Worm (Caenorhabditis elegans): ENCODE measurements around the gene math-15.
A peak's percentile ranks its signal among the peaks of the same experiment; 100 is the strongest.

The math-15 gene

DNA sequence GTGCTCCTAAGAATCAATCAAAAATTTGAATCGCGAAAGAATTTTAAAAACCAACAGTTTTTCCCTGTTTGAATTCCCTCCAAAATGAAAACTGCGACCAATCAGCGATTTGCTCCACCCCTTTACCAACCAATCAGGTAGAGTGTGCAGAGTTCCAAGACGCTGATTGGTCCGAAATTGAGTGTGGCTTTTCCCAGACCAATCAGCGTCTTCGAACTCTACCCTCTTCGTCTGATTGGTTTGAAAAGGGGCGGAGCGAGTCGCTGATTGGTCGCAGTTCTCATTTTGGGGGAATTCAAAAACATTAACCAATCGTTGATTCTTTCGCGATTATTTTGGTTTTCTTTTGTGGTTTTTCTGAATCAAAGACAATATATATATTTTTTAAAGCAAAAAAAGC is 21.6 kb upstream of the math-15 start:
- TF ChIP-seq cey-2 (tag; optimal IDR thresholded peaks at IDR 0.05; ENCODE audit: borderline replicate concordance, insufficient read depth) (no peak), arid-1 (GFP tag; conservative IDR thresholded peaks at IDR 0.05) (no peak), F44E2.7 (GFP tag; IDR thresholded peaks at IDR 0.05) (no peak), egl-43 (GFP tag; IDR thresholded peaks at IDR 0.05) (no peak), T26A8.4 (GFP tag; IDR thresholded peaks at IDR 0.05) (no peak), dve-1 (tag; optimal IDR thresholded peaks at IDR 0.05; ENCODE audit: insufficient read depth) (no peak), lir-3 (tag; optimal IDR thresholded peaks at IDR 0.05) (no peak)

DNA sequence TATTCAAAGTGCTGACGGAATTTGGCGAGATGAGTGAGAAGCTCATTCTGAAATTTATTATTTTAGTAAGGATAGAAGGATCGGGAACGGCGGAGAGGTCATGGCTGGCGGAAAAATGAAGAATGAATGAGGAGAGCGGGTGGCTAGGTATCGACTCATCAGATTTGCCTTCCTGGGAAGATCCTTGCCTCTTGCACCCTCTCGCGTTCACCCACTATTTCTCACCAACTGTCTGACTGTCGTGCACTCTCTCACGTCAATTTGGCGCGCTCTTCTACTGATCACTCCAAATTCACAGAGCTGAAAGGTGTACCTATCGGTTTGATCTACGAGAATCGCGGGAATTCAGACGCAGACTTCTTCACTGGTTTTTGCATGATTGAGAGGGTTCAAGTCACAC is 18.1 kb upstream of the math-15 start, which contains the start of gene fbxb-97:
TSS of gene fbxb-97 (minus strand) at position 53 of the 400 bp plus-strand sequence.
- 0 out of 2 replicates have a peak, but pooled peaks have one; percentile 51 for TF ChIP-seq egl-43 (GFP tag; IDR thresholded peaks at IDR 0.05)
- TF ChIP-seq duxl-1 (tag; optimal IDR thresholded peaks at IDR 0.05; ENCODE audit: poor library complexity) = peak; percentile 91
- TF ChIP-seq unc-62 (GFP tag; optimal IDR thresholded peaks at IDR 0.05 in 1 of 2) = peak in 1 of 2 experiments; percentile 10
- no peak for TF ChIP-seq unc-62 (tag; optimal IDR thresholded peaks at IDR 0.05)
- TF ChIP-seq ceh-62 (tag; optimal IDR thresholded peaks at IDR 0.05) = no peak

DNA sequence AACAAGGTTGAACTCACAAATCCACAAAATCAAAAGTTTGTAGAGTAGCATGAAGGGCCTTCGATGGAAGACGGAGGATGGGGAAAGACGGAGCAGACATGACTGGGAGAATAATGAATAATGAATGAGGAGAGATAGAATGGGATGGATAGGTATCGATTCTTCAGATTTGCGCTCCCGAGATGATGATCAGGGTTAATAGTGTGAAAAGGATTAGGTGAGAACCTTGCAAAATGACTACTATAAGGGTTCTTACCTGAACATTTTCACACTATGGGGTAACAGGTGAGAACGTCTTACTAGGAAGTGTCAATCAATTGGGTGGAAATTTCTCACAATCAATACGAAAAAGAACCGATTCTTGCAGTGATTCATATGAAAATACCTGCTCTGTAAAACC is 15.9 kb upstream of the math-15 start, which contains the start of gene fbxb-96:
TSS of gene fbxb-96 (minus strand) at position 101 of the 400 bp plus-strand sequence.
- TF ChIP-seq ZK337.2 (GFP tag; IDR thresholded peaks at IDR 0.05) (no peak), Y5F2A.4 (GFP tag; optimal IDR thresholded peaks at IDR 0.05) (no peak), vab-7 (GFP tag; IDR thresholded peaks at IDR 0.05) (no peak), unc-39 (tag; optimal IDR thresholded peaks at IDR 0.05) (no peak), F49E8.2 (tag; optimal IDR thresholded peaks at IDR 0.05; ENCODE audit: borderline replicate concordance) (no peak), daf-12 (tag; optimal IDR thresholded peaks at IDR 0.05) (no peak), nhr-28 (tag; optimal IDR thresholded peaks at IDR 0.05) (no peak), tra-1 (GFP tag; IDR thresholded peaks at IDR 0.05) (no peak), mxl-2 (GFP tag; conservative IDR thresholded peaks at IDR 0.05) (no peak), saeg-2 (GFP tag; IDR thresholded peaks at IDR 0.05) (no peak), nhr-41 (GFP tag; IDR thresholded peaks at IDR 0.05) (no peak), nhr-102 (tag; optimal IDR thresholded peaks at IDR 0.05) (no peak), dmd-6 (GFP tag; IDR thresholded peaks at IDR 0.05) (no peak), nhr-111 (GFP tag; optimal IDR thresholded peaks at IDR 0.05) (no peak), tag-97 (GFP tag; IDR thresholded peaks at IDR 0.05) (no peak), set-16 (GFP tag; IDR thresholded peaks at IDR 0.05) (no peak), lin-39 (tag; optimal IDR thresholded peaks at IDR 0.05) (no peak), madf-9 (GFP tag; conservative IDR thresholded peaks at IDR 0.05) (no peak)

DNA sequence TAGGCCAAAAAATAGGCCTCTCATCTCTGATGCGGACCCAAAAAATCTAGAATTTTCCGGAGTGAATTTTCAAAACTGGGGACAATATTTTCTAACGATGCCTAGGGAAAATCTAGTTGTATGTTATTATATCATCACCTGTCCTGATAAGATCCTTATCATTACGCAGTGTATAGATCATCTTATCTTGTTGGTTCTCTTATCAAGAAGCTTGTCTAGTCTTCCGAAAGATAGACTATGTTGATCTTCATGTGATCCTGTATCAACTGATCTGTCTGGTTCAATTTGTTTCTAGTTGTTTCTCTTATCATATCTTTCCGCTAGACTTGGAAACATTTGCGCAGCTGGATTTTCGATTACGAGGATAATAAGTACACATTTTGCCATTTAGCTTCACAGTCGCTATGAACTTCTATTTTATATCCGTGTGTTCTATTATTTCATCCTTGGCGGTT is 15.3 kb upstream of the math-15 start, which contains the start of gene C52E2.3:
TSS of gene C52E2.3 (plus strand) at position 405 of the 455 bp plus-strand sequence.
- TF ChIP-seq nhr-76 (tag; optimal IDR thresholded peaks at IDR 0.05) (no peak), hlh-11 (tag; optimal IDR thresholded peaks at IDR 0.05) (peak; percentile 6)

DNA sequence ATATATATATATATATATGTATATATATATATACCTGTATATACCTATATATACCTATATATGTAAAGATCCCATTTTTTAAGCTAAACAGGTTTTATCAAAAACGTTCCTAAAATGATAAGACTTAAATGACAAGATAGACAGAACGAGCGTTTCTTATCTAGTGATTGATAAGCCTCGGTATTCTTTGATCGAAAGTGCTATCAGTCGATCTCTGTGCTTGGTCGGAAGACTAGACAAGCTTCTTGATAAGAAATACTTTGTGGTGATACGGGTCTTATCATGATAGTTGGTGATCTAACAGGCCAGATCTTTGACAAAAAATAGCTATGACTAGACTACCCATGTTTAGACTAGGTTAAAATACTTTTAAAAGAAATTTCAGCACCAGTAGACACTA is 14.5 kb upstream of the math-15 start:
- peak; percentile 97 for TF ChIP-seq lin-1 (GFP tag; IDR thresholded peaks at IDR 0.05)
- TF ChIP-seq hlh-11 (tag; optimal IDR thresholded peaks at IDR 0.05) = peak; percentile 92
- TF ChIP-seq R02D3.7 (tag; optimal IDR thresholded peaks at IDR 0.05) = no peak
- no peak for TF ChIP-seq lin-38 (GFP tag; IDR thresholded peaks at IDR 0.05)
- TF ChIP-seq hlh-30 (tag; optimal IDR thresholded peaks at IDR 0.05; ENCODE audit: insufficient read depth) = peak; percentile 2
- no peak for TF ChIP-seq nhr-76 (tag; optimal IDR thresholded peaks at IDR 0.05)
- TF ChIP-seq dmd-6 (GFP tag; IDR thresholded peaks at IDR 0.05) = peak; percentile 99
- TF ChIP-seq snpc-1.2 (GFP tag; IDR thresholded peaks at IDR 0.05) = no peak
- peak; percentile 96 for TF ChIP-seq nhr-28 (tag; optimal IDR thresholded peaks at IDR 0.05)
- TF ChIP-seq ctbp-1 (GFP tag; IDR thresholded peaks at IDR 0.05) = no peak
- no peak for TF ChIP-seq spr-3 (GFP tag; optimal IDR thresholded peaks at IDR 0.05)
- TF ChIP-seq tra-1 (GFP tag; IDR thresholded peaks at IDR 0.05) = peak; percentile 97
- peak; percentile 57 for TF ChIP-seq nhr-6 (tag; optimal IDR thresholded peaks at IDR 0.05)
- no peak for TF ChIP-seq Y48G9A.11 (GFP tag; IDR thresholded peaks at IDR 0.05)
- peak; percentile 52; the same call in 1 of the 2 replicates for TF ChIP-seq nhr-42 (GFP tag; IDR thresholded peaks at IDR 0.05)
- no peak for TF ChIP-seq saeg-2 (GFP tag; IDR thresholded peaks at IDR 0.05)
- no peak for TF ChIP-seq nhr-25 (tag; optimal IDR thresholded peaks at IDR 0.05; ENCODE audit: borderline replicate concordance, insufficient read depth)
- no peak for TF ChIP-seq dve-1 (tag; optimal IDR thresholded peaks at IDR 0.05; ENCODE audit: insufficient read depth)
- TF ChIP-seq nhr-77 (tag; optimal IDR thresholded peaks at IDR 0.05) = peak; percentile 94
